Worm (Caenorhabditis elegans) whole organism, L3 larva: ENCODE results near the gene F41G3.6.

Source experiments
- elt-3 ChIP-seq, 3 experiments: fragments of 150-350 bp in 1 of 3; sonication (generic microtip) in 2 of 3; optimal IDR thresholded peaks; 2 replicates in 2 of 3; 4 replicates in 1 of 3; lab custom pipeline; 2014 to 2017; ENCODE audit warnings: missing biosample characterization in 3 of 3, missing genetic modification characterization in 3 of 3
- lin-39 ChIP-seq: fragments of 150-350 bp; optimal IDR thresholded peaks from 2 replicates; lab custom pipeline; 2018; ENCODE audit warnings: missing biosample characterization, missing genetic modification reagents, missing genetic modification characterization
- mml-1 ChIP-seq: fragments of 150-350 bp; sonication (generic microtip); optimal IDR thresholded peaks from 3 replicates; lab custom pipeline; 2014; ENCODE audit warnings: missing biosample characterization, missing genetic modification characterization
- nhr-11 ChIP-seq: fragments of 150-350 bp; optimal IDR thresholded peaks from 2 replicates; lab custom pipeline; 2014; ENCODE audit warnings: missing biosample characterization, missing genetic modification characterization
- nhr-76 ChIP-seq: fragments of 150-350 bp; sonication (generic microtip); optimal IDR thresholded peaks from 5 replicates; lab custom pipeline; 2014; ENCODE audit warnings: missing biosample characterization, missing genetic modification characterization
- nhr-77 ChIP-seq: fragments of 150-350 bp; optimal IDR thresholded peaks from 2 replicates; lab custom pipeline; 2014; ENCODE audit warnings: missing biosample characterization, missing genetic modification characterization
- unc-39 ChIP-seq: sonication (generic microtip); optimal IDR thresholded peaks from 4 replicates; lab custom pipeline; 2017; ENCODE audit warnings: missing biosample characterization, missing genetic modification characterization
- unc-62 ChIP-seq: fragments of 150-350 bp; sonication (generic microtip); optimal IDR thresholded peaks from 4 replicates; lab custom pipeline; 2014; ENCODE audit warnings: missing biosample characterization, missing genetic modification reagents, missing genetic modification characterization
- ztf-4 ChIP-seq: fragments of 150-350 bp; optimal IDR thresholded peaks from 2 replicates; lab custom pipeline; 2014; ENCODE audit warnings: missing biosample characterization, missing genetic modification characterization

ce11 chrII:6754671-6755224 lies 12.0 kb downstream of the F41G3.6 start, which contains the start of the genes srx-95 and fis-1:
- no peak for TF ChIP-seq nhr-77 (tag; lab: Kevin White, UChicago)
- no peak for TF ChIP-seq unc-62 (GFP tag; lab: Kevin White, UChicago)
- no peak for TF ChIP-seq unc-39 (tag; lab: Kevin White, UChicago)
- TF ChIP-seq mml-1 (tag; lab: Kevin White, UChicago), result no peak
- no peak for TF ChIP-seq nhr-76 (tag; lab: Kevin White, UChicago)
- no peak for TF ChIP-seq nhr-11 (tag; lab: Kevin White, UChicago)
- no peak for TF ChIP-seq ztf-4 (tag; lab: Kevin White, UChicago)
- TF ChIP-seq elt-3 (tag; optimal IDR thresholded peaks at IDR 0.05; lab: Kevin White, UChicago), result no peak
- no peak for TF ChIP-seq lin-39
